Worm (Caenorhabditis elegans) whole organism, L2 larva: Measurements from ENCODE around the gene lin-40.

ENCODE experiments used
- ama-1 ChIP-seq: fragments of 150-350 bp; optimal IDR thresholded peaks from 2 replicates; lab custom pipeline; 2018; ENCODE audit warnings: inconsistent platforms
- ceh-82 ChIP-seq: fragments of 150-350 bp; optimal IDR thresholded peaks from 2 replicates; lab custom pipeline; 2014; ENCODE audit warnings: missing biosample characterization, missing genetic modification characterization
- elt-3 ChIP-seq: sonication (generic microtip); optimal IDR thresholded peaks from 2 replicates; lab custom pipeline; 2017; ENCODE audit warnings: missing biosample characterization, missing genetic modification characterization
- lin-13 ChIP-seq: fragments of 150-350 bp; optimal IDR thresholded peaks from 2 replicates; lab custom pipeline; 2014; ENCODE audit warnings: missing biosample characterization, missing genetic modification reagents, missing genetic modification characterization
- mdl-1 ChIP-seq, 2 experiments: fragments of 150-350 bp in 1 of 2; sonication (generic microtip) in 1 of 2; optimal IDR thresholded peaks; 2 replicates each; lab custom pipeline; 2017; ENCODE audit warnings: missing biosample characterization in 2 of 2, missing genetic modification characterization in 2 of 2
- nhr-11 ChIP-seq: fragments of 150-350 bp; optimal IDR thresholded peaks from 2 replicates; lab custom pipeline; 2014; ENCODE audit warnings: missing biosample characterization, missing genetic modification characterization
- sem-4 ChIP-seq: fragments of 150-350 bp; optimal IDR thresholded peaks from 2 replicates; lab custom pipeline; 2014; ENCODE audit warnings: missing biosample characterization, missing genetic modification reagents, missing genetic modification characterization
- unc-39 ChIP-seq: fragments of 150-350 bp; optimal IDR thresholded peaks from 2 replicates; lab custom pipeline; 2014; ENCODE audit warnings: missing biosample characterization, missing genetic modification characterization
- unc-62 ChIP-seq: fragments of 150-350 bp; optimal IDR thresholded peaks from 2 replicates; lab custom pipeline; 2014; ENCODE audit warnings: missing biosample characterization, missing genetic modification reagents, missing genetic modification characterization

DNA sequence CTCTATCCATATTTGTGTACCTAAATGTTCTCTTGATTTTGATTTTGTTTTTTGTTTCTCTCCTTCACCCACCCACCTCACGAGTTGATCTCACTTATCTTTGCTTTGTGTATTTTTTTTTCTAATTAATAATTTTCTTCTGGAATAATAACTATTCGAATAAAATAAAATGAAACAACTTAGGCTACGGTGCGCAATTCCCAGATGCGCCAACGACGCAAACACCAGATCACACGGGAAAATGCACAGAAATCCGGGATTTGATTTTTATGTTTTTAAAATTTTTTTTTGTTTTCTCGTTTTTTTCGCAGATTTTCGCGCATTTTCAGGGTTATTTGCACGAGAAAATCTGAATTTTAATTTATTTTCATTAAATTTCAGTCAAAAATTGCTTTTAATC is 18.5 kb upstream of the lin-40 start:
- TF ChIP-seq elt-3 (tag; lab: Kevin White, UChicago), result no peak
- no peak for TF ChIP-seq ama-1
- no peak for TF ChIP-seq lin-13 (GFP tag; lab: Kevin White, UChicago)
- TF ChIP-seq nhr-11 (tag; lab: Kevin White, UChicago), result no peak
- TF ChIP-seq ceh-82 (tag; lab: Kevin White, UChicago), result no peak
- no peak for TF ChIP-seq mdl-1 (tag; optimal IDR thresholded peaks at IDR 0.05; lab: Kevin White, UChicago)
- TF ChIP-seq unc-39, result no peak
- TF ChIP-seq sem-4 (tag; lab: Kevin White, UChicago), result no peak
- TF ChIP-seq unc-62, result no peak
